Fruit fly (Drosophila melanogaster): Measurements from ENCODE around the gene RpL30.

RpL30 gene

dm6 chr2L:19021278-19022220, 12.4 kb upstream of the RpL30 start (continued):
- TF ChIP-seq HmgD (GFP tag; optimal IDR thresholded peaks at IDR 0.05) (no peak), aop (GFP tag; IDR thresholded peaks at IDR 0.05) (no peak), sna (GFP tag; IDR thresholded peaks at IDR 0.05; ENCODE audit: partially characterized antibody) (no peak), Abd-B (GFP tag; optimal IDR thresholded peaks at IDR 0.05) (peak; percentile 64), NK7.1 (GFP tag; optimal IDR thresholded peaks at IDR 0.05) (no peak), CG6254 (GFP tag; optimal IDR thresholded peaks at IDR 0.05) (peak; percentile 49), CG10209 (GFP tag; optimal IDR thresholded peaks at IDR 0.05) (peak; percentile 81), Camta (GFP tag; optimal IDR thresholded peaks at IDR 0.05) (no peak), dan (GFP tag; IDR thresholded peaks at IDR 0.05) (no peak), bab2 (GFP tag; optimal IDR thresholded peaks at IDR 0.05) (peak; percentile 39), CG8765 (GFP tag; IDR thresholded peaks at IDR 0.05) (no peak), CG34224 (GFP tag; IDR thresholded peaks at IDR 0.05; ENCODE audit: partially characterized antibody) (no peak), CG6791 (GFP tag; IDR thresholded peaks at IDR 0.05; ENCODE audit: partially characterized antibody) (no peak), NC2β (GFP tag; optimal IDR thresholded peaks at IDR 0.05) (no peak), kay (GFP tag; optimal IDR thresholded peaks at IDR 0.05) (peak; percentile 6), Hey (tag; optimal IDR thresholded peaks at IDR 0.05) (peak; percentile 89), hb (GFP tag; IDR thresholded peaks at IDR 0.05; ENCODE audit: partially characterized antibody) (no peak), tio (GFP tag; optimal IDR thresholded peaks at IDR 0.05) (peak; percentile 67), CG32767 (GFP tag; IDR thresholded peaks at IDR 0.05) (peak; percentile 74; the same call in 1 of the 2 replicates), B-H2 (GFP tag; optimal IDR thresholded peaks at IDR 0.05) (peak; percentile 83), CG6689 (GFP tag; IDR thresholded peaks at IDR 0.05) (peak; percentile 71), Sin3A (optimal IDR thresholded peaks at IDR 0.05) (no peak), Elba2 (GFP tag; optimal IDR thresholded peaks at IDR 0.05) (no peak), CG31441 (GFP tag; IDR thresholded peaks at IDR 0.05) (peak; percentile 85), CG4854 (GFP tag; optimal IDR thresholded peaks at IDR 0.05) (peak; percentile 17), HmgZ (tag; optimal IDR thresholded peaks at IDR 0.05) (peak; percentile 68), CG16779 (GFP tag; IDR thresholded peaks at IDR 0.05) (no peak), yki (optimal IDR thresholded peaks at IDR 0.05) (no peak), CG7556 (GFP tag; optimal IDR thresholded peaks at IDR 0.05) (peak; percentile 93), otp (GFP tag; IDR thresholded peaks at IDR 0.05) (0 out of 3 replicates have a peak, but pooled peaks have one; percentile 24), CG9215 (GFP tag; IDR thresholded peaks at IDR 0.05) (peak; percentile 49; the same call in 1 of the 2 replicates), CG8944 (GFP tag; optimal IDR thresholded peaks at IDR 0.05) (no peak), ap (GFP tag; IDR thresholded peaks at IDR 0.05) (peak; percentile 38; the same call in 1 of the 2 replicates), CG6813 (GFP tag; optimal IDR thresholded peaks at IDR 0.05) (peak; percentile 57), CG13296 (GFP tag; optimal IDR thresholded peaks at IDR 0.05) (peak; percentile 80), CG3065 (GFP tag; optimal IDR thresholded peaks at IDR 0.05) (no peak), luna (GFP tag; optimal IDR thresholded peaks at IDR 0.05) (no peak), CG12299 (tag; optimal IDR thresholded peaks at IDR 0.05) (peak; percentile 84), pho (GFP tag; optimal IDR thresholded peaks at IDR 0.05) (peak; percentile 26), gfzf (GFP tag; optimal IDR thresholded peaks at IDR 0.05) (no peak), esg (GFP tag; conservative IDR thresholded peaks at IDR 0.05) (peak; percentile 74), CG5245 (GFP tag; optimal IDR thresholded peaks at IDR 0.05) (peak; percentile 57), CG10267 (tag; optimal IDR thresholded peaks at IDR 0.05) (peak; percentile 68), Ets65A (GFP tag) (no peak), slp2 (GFP tag; optimal IDR thresholded peaks at IDR 0.05) (peak; percentile 30), Jarid2 (GFP tag; optimal IDR thresholded peaks at IDR 0.05) (peak; percentile 41), CG14441 (GFP tag; IDR thresholded peaks at IDR 0.05) (no peak), CG15269 (tag; optimal IDR thresholded peaks at IDR 0.05) (peak; percentile 87), HLH4C (GFP tag; IDR thresholded peaks at IDR 0.05; ENCODE audit: partially characterized antibody) (no peak), CG17328 (GFP tag; IDR thresholded peaks at IDR 0.05) (peak; percentile 70)

Measured in whole organism, embryonic.